Worm (Caenorhabditis elegans) whole organism, young adult: Measurements from ENCODE around the gene R06B9.5.

ENCODE experiments used
- F52B5.7 ChIP-seq: sonication (generic microtip); optimal IDR thresholded peaks from 2 replicates; lab custom pipeline; 2016; ENCODE audit warnings: mild to moderate bottlenecking, missing genetic modification characterization, missing compliant biosample characterization
- T07F8.4 ChIP-seq: sonication (generic microtip); optimal IDR thresholded peaks from 2 replicates; lab custom pipeline; 2016; ENCODE audit warnings: mild to moderate bottlenecking, missing genetic modification characterization, moderate library complexity, missing compliant biosample characterization
- egl-44 ChIP-seq: fragments of 200-800 bp; sonication (Bioruptor generic); IDR thresholded peaks from 2 replicates; pipeline ENCODE4 v1.3.6; 2022; ENCODE audit warnings: missing genetic modification reagents, missing genetic modification characterization, missing compliant biosample characterization
- lsy-27 ChIP-seq: sonication (generic microtip); optimal IDR thresholded peaks from 2 replicates; lab custom pipeline; 2017; ENCODE audit warnings: missing genetic modification characterization, mild to moderate bottlenecking, missing compliant biosample characterization, antibody characterized with exemption, missing genotype, borderline replicate concordance; ENCODE audit not compliant: insufficient read depth
- rcor-1 ChIP-seq: fragments of 200-800 bp; sonication (Bioruptor generic); IDR thresholded peaks from 2 replicates; pipeline ENCODE4 v1.3.6; 2022; ENCODE audit warnings: missing genetic modification reagents, missing genetic modification characterization, missing compliant biosample characterization
- sdz-38 ChIP-seq: sonication (generic microtip); optimal IDR thresholded peaks from 2 replicates; lab custom pipeline; 2016; ENCODE audit warnings: missing genotype, missing genetic modification characterization, missing compliant biosample characterization

- TF ChIP-seq sdz-38 (tag; lab: Kevin White, UChicago) (no peak), F52B5.7 (no peak), rcor-1 (GFP tag; lab: Robert Waterston, UW) (no peak), egl-44 (GFP tag; lab: Robert Waterston, UW) (no peak), T07F8.4 (no peak), lsy-27 (no peak)
These were observed 49.5 kb downstream of the R06B9.5 start for ce11 chrII:13785582-13785981.
